Worm (Caenorhabditis elegans): Measurements from ENCODE around the gene F16H6.10.

ce11 chrV:18253494-18253893, 29.2 kb upstream of the F16H6.10 start, which contains the start of gene R10E8.2:
- TF ChIP-seq C38D4.7 (GFP tag; optimal IDR thresholded peaks at IDR 0.05), result no peak
- no peak for TF ChIP-seq ahr-1 (tag; optimal IDR thresholded peaks at IDR 0.05)
- TF ChIP-seq tbx-2 (tag; optimal IDR thresholded peaks at IDR 0.05), result no peak
- TF ChIP-seq ceh-34 (tag; optimal IDR thresholded peaks at IDR 0.05), result no peak
- TF ChIP-seq unc-3 (GFP tag; conservative IDR thresholded peaks at IDR 0.05), result no peak
- TF ChIP-seq unc-3 (tag; optimal IDR thresholded peaks at IDR 0.05), result no peak
- TF ChIP-seq eyg-1 (tag; optimal IDR thresholded peaks at IDR 0.05), result no peak
- TF ChIP-seq unc-42 (tag; optimal IDR thresholded peaks at IDR 0.05), result no peak
- no peak for TF ChIP-seq sdc-2 (tag; optimal IDR thresholded peaks at IDR 0.05)
- no peak for TF ChIP-seq ttx-3 (tag; optimal IDR thresholded peaks at IDR 0.05)
- no peak for TF ChIP-seq pha-4 (tag; optimal IDR thresholded peaks at IDR 0.05)
- no peak for TF ChIP-seq che-1 (tag; optimal IDR thresholded peaks at IDR 0.05)
- no peak for TF ChIP-seq elt-2 (tag; optimal IDR thresholded peaks at IDR 0.05)
- TF ChIP-seq tbx-7 (tag; optimal IDR thresholded peaks at IDR 0.05), result no peak
- no peak for TF ChIP-seq pag-3 (tag; optimal IDR thresholded peaks at IDR 0.05; ENCODE audit: borderline replicate concordance)

Data from whole organism, late embryonic.